Fruit fly (Drosophila melanogaster) whole organism, prepupa: ENCODE data around the gene CG13369.

Experiments
- Blimp-1 ChIP-seq: fragments of 200-800 bp; sonication (Bioruptor generic); optimal IDR thresholded peaks from 3 replicates; lab custom pipeline; 2017; ENCODE audit warnings: missing biosample characterization, missing genetic modification characterization, mild to moderate bottlenecking, moderate library complexity, missing genetic modification reagents
- CG10631 ChIP-seq: fragments of 200-800 bp; sonication (Bioruptor generic); optimal IDR thresholded peaks from 2 replicates; lab custom pipeline; 2016; ENCODE audit warnings: missing biosample characterization, missing genetic modification characterization
- CG11294 ChIP-seq: fragments of 200-800 bp; sonication (Bioruptor generic); IDR thresholded peaks from 2 replicates; pipeline ENCODE4 v1.3.6; 2022; ENCODE audit warnings: missing biosample characterization, missing genetic modification characterization
- CG11762 ChIP-seq: fragments of 200-800 bp; sonication (Bioruptor generic); optimal IDR thresholded peaks from 3 replicates; lab custom pipeline; 2016; ENCODE audit warnings: missing biosample characterization, missing genetic modification characterization; ENCODE audit not compliant: insufficient read depth
- CG11902 ChIP-seq: fragments of 200-800 bp; sonication (Bioruptor generic); optimal IDR thresholded peaks from 3 replicates; lab custom pipeline; 2016; ENCODE audit warnings: missing biosample characterization, missing genetic modification characterization
- CG1621 ChIP-seq: fragments of 200-800 bp; sonication (Bioruptor generic); optimal IDR thresholded peaks from 3 replicates; lab custom pipeline; 2018; ENCODE audit warnings: missing biosample characterization, mild to moderate bottlenecking, missing genetic modification characterization
- CG16779 ChIP-seq: fragments of 200-800 bp; sonication (Bioruptor generic); optimal IDR thresholded peaks from 3 replicates; lab custom pipeline; 2017; ENCODE audit warnings: missing biosample characterization, mild to moderate bottlenecking, missing genetic modification characterization
- CG3032 ChIP-seq: fragments of 200-800 bp; optimal IDR thresholded peaks from 2 replicates; lab custom pipeline; 2019; ENCODE audit warnings: missing biosample characterization, mild to moderate bottlenecking, missing genetic modification characterization, moderate library complexity
- CG31627 ChIP-seq: fragments of 200-800 bp; sonication (Bioruptor generic); optimal IDR thresholded peaks from 3 replicates; lab custom pipeline; 2016; ENCODE audit warnings: missing biosample characterization, missing genetic modification characterization
- CG32006 ChIP-seq: fragments of 200-800 bp; sonication (Bioruptor generic); optimal IDR thresholded peaks from 3 replicates; lab custom pipeline; 2017; ENCODE audit warnings: missing biosample characterization, mild to moderate bottlenecking, missing genetic modification characterization
- CG34406 ChIP-seq: fragments of 200-800 bp; sonication (Bioruptor generic); optimal IDR thresholded peaks from 3 replicates; lab custom pipeline; 2016; ENCODE audit warnings: missing biosample characterization, missing genetic modification characterization
- CG3919 ChIP-seq: fragments of 200-800 bp; sonication (Bioruptor generic); optimal IDR thresholded peaks from 3 replicates; lab custom pipeline; 2016; ENCODE audit warnings: missing biosample characterization, missing genetic modification characterization
- CG4318 ChIP-seq: fragments of 200-800 bp; sonication (Bioruptor generic); optimal IDR thresholded peaks from 3 replicates; lab custom pipeline; 2017; ENCODE audit warnings: missing biosample characterization, mild to moderate bottlenecking, missing genetic modification characterization
- CG6163 ChIP-seq: fragments of 200-800 bp; sonication (Bioruptor generic); IDR thresholded peaks from 3 replicates; pipeline ENCODE4 v1.3.6; 2022; ENCODE audit warnings: missing biosample characterization, missing genetic modification characterization
- CG6792 ChIP-seq: fragments of 200-800 bp; sonication (Bioruptor generic); optimal IDR thresholded peaks from 3 replicates; lab custom pipeline; 2016; ENCODE audit warnings: missing biosample characterization, missing genetic modification characterization
- CG6854 ChIP-seq: fragments of 200-800 bp; sonication (Bioruptor generic); optimal IDR thresholded peaks from 2 replicates; lab custom pipeline; 2017; ENCODE audit warnings: missing biosample characterization, mild to moderate bottlenecking, missing genetic modification characterization
- CG7368 ChIP-seq: fragments of 200-800 bp; sonication (Bioruptor generic); optimal IDR thresholded peaks from 3 replicates; lab custom pipeline; 2016; ENCODE audit warnings: missing biosample characterization, missing genetic modification characterization
- CG8119 ChIP-seq: fragments of 200-800 bp; sonication (Bioruptor generic); IDR thresholded peaks from 3 replicates; pipeline ENCODE4 v1.3.6; 2022; ENCODE audit warnings: missing biosample characterization, missing genetic modification characterization
- CG8319 ChIP-seq: fragments of 200-800 bp; sonication (Bioruptor generic); optimal IDR thresholded peaks from 3 replicates; lab custom pipeline; 2016; ENCODE audit warnings: missing biosample characterization, missing genetic modification characterization
- CG8632 ChIP-seq: fragments of 200-800 bp; sonication (Bioruptor generic); optimal IDR thresholded peaks from 3 replicates; lab custom pipeline; 2016; ENCODE audit warnings: missing biosample characterization, missing genetic modification characterization
- CG9139 ChIP-seq: fragments of 200-800 bp; sonication (Bioruptor generic); optimal IDR thresholded peaks from 3 replicates; lab custom pipeline; 2017; ENCODE audit warnings: missing biosample characterization, mild to moderate bottlenecking, missing genetic modification characterization
- Eip78C ChIP-seq: fragments of 200-800 bp; sonication (Bioruptor generic); peaks from one replicate; lab custom pipeline; 2016; ENCODE audit warnings: missing biosample characterization, missing genetic modification characterization
- Hr38 ChIP-seq: sonication (Bioruptor generic); optimal IDR thresholded peaks from 2 replicates; lab custom pipeline; 2016; ENCODE audit warnings: missing biosample characterization, missing genetic modification characterization
- Met ChIP-seq: fragments of 200-800 bp; sonication (Bioruptor generic); optimal IDR thresholded peaks from 3 replicates; lab custom pipeline; 2016; ENCODE audit warnings: missing biosample characterization, missing genetic modification characterization
- Smox ChIP-seq: fragments of 200-800 bp; sonication (Bioruptor generic); optimal IDR thresholded peaks from 3 replicates; lab custom pipeline; 2016; ENCODE audit warnings: missing biosample characterization, missing genetic modification characterization
- Sox14 ChIP-seq: fragments of 200-800 bp; sonication (Bioruptor generic); optimal IDR thresholded peaks from 3 replicates; lab custom pipeline; 2016; ENCODE audit warnings: missing biosample characterization, missing genetic modification characterization
- Sox15 ChIP-seq: fragments of 200-800 bp; sonication (Bioruptor generic); optimal IDR thresholded peaks from 3 replicates; lab custom pipeline; 2016; ENCODE audit warnings: missing biosample characterization, missing genetic modification characterization
- achi ChIP-seq: fragments of 200-800 bp; sonication (Bioruptor generic); optimal IDR thresholded peaks from 3 replicates; lab custom pipeline; 2016; ENCODE audit warnings: missing biosample characterization, missing genetic modification characterization
- acj6 ChIP-seq: fragments of 200-800 bp; sonication (Bioruptor generic); optimal IDR thresholded peaks from 3 replicates; lab custom pipeline; 2016; ENCODE audit warnings: missing biosample characterization, missing genetic modification characterization
- cyc ChIP-seq: fragments of 200-800 bp; sonication (Bioruptor generic); optimal IDR thresholded peaks from 3 replicates; lab custom pipeline; 2016; ENCODE audit warnings: missing biosample characterization, missing genetic modification characterization
- dac ChIP-seq: fragments of 200-800 bp; sonication (Bioruptor generic); optimal IDR thresholded peaks from 2 replicates; lab custom pipeline; 2017; ENCODE audit warnings: missing biosample characterization, mild to moderate bottlenecking, missing genetic modification characterization
- eg ChIP-seq: fragments of 200-800 bp; sonication (Bioruptor generic); IDR thresholded peaks from 3 replicates; pipeline ENCODE4 v1.3.6; 2022; ENCODE audit warnings: missing biosample characterization, missing genetic modification characterization
- esn ChIP-seq: fragments of 200-800 bp; sonication (Bioruptor generic); optimal IDR thresholded peaks from 2 replicates; lab custom pipeline; 2016; ENCODE audit warnings: missing biosample characterization, mild to moderate bottlenecking, missing genetic modification characterization, moderate library complexity
- lz ChIP-seq: fragments of 200-800 bp; sonication (Bioruptor generic); optimal IDR thresholded peaks from 3 replicates; lab custom pipeline; 2016; ENCODE audit warnings: missing biosample characterization, missing genetic modification characterization
- net ChIP-seq: fragments of 200-800 bp; sonication (Bioruptor generic); optimal IDR thresholded peaks from 3 replicates; lab custom pipeline; 2016; ENCODE audit warnings: missing biosample characterization, missing genetic modification characterization
- salr ChIP-seq, 2 experiments: fragments of 200-800 bp; sonication (Bioruptor generic); optimal IDR thresholded peaks; 3 replicates each; lab custom pipeline; 2016 to 2018; ENCODE audit warnings: missing biosample characterization in 2 of 2, missing genetic modification characterization in 2 of 2, mild to moderate bottlenecking in 1 of 2
- spab ChIP-seq: fragments of 200-800 bp; sonication (Bioruptor generic); optimal IDR thresholded peaks from 2 replicates; lab custom pipeline; 2017; ENCODE audit warnings: missing biosample characterization, mild to moderate bottlenecking, missing genetic modification characterization, missing genetic modification reagents
- ss ChIP-seq, 2 experiments: fragments of 200-800 bp; sonication (Bioruptor generic); optimal IDR thresholded peaks; 2 replicates in 1 of 2; 3 replicates in 1 of 2; lab custom pipeline; 2017 to 2018; ENCODE audit warnings: mild to moderate bottlenecking in 2 of 2, missing biosample characterization in 2 of 2, missing genetic modification characterization in 2 of 2, moderate library complexity in 1 of 2
- svp ChIP-seq: fragments of 200-800 bp; sonication (Bioruptor generic); peaks from one replicate; lab custom pipeline; 2016; ENCODE audit warnings: missing biosample characterization, missing genetic modification characterization
- topi ChIP-seq: fragments of 200-800 bp; sonication (Bioruptor generic); optimal IDR thresholded peaks from 3 replicates; lab custom pipeline; 2016; ENCODE audit warnings: missing biosample characterization, missing genetic modification characterization
- vri ChIP-seq: fragments of 200-800 bp; sonication (Bioruptor generic); optimal IDR thresholded peaks from 3 replicates; lab custom pipeline; 2016; ENCODE audit warnings: missing biosample characterization, mild to moderate bottlenecking, missing genetic modification characterization

The CG13369 gene

dm6 chrX:621132-621555 is 2.1 kb upstream of the CG13369 start, which contains the start of the genes CG13365 and Vsp37A (continued):
- no peak for TF ChIP-seq CG3919 (GFP tag; lab: Kevin White, UChicago)
- TF ChIP-seq Hr38 = no peak
- TF ChIP-seq CG8319 = peak; percentile 4
- no peak for TF ChIP-seq vri (GFP tag; lab: Kevin White, UChicago)
- peak; percentile 77 for TF ChIP-seq svp (GFP tag; lab: Kevin White, UChicago)

dm6 chrX:625157-625627 is 1.9 kb downstream of the CG13369 start, which contains the start of the genes CG13364 and Hinfp:
CG13364 (minus strand) TSS chrX:625203.
Hinfp (plus strand) TSS chrX:625542.
- TF ChIP-seq CG11294 (GFP tag; lab: Robert Waterston, UW) (no peak), ss (GFP tag; optimal IDR thresholded peaks at IDR 0.05; lab: Kevin White, UChicago) (peak in 1 of 2 experiments; percentile 18), svp (GFP tag; lab: Kevin White, UChicago) (peak; percentile 47), dac (GFP tag; lab: Kevin White, UChicago) (no peak), Eip78C (GFP tag; lab: Kevin White, UChicago) (peak; percentile 73), salr (GFP tag; optimal IDR thresholded peaks at IDR 0.05; lab: Kevin White, UChicago) (no peak), topi (GFP tag; lab: Kevin White, UChicago) (peak; percentile 6), Met (GFP tag; lab: Kevin White, UChicago) (no peak), esn (peak; percentile 3), lz (GFP tag; lab: Kevin White, UChicago) (peak; percentile 12)

- TF ChIP-seq eg (peak; percentile 65), Sox14 (GFP tag; lab: Kevin White, UChicago) (peak; percentile 63), CG3032 (tag; lab: Kevin White, UChicago) (peak; percentile 42), topi (GFP tag; lab: Kevin White, UChicago) (peak; percentile 67), ss (GFP tag; optimal IDR thresholded peaks at IDR 0.05; lab: Kevin White, UChicago) (peak; percentile 77 to 83), cyc (GFP tag; lab: Kevin White, UChicago) (peak; percentile 63), svp (GFP tag; lab: Kevin White, UChicago) (peak; percentile 59), CG10631 (GFP tag; lab: Kevin White, UChicago) (no peak), CG31627 (peak; percentile 66), CG6792 (GFP tag; lab: Kevin White, UChicago) (peak; percentile 62), Sox15 (GFP tag; lab: Kevin White, UChicago) (peak; percentile 29), CG1621 (tag; lab: Kevin White, UChicago) (peak; percentile 40), CG4318 (GFP tag; lab: Kevin White, UChicago) (no peak), CG7368 (no peak), Smox (no peak), salr (GFP tag; optimal IDR thresholded peaks at IDR 0.05; lab: Kevin White, UChicago) (peak in 1 of 2 experiments; percentile 54), CG8632 (GFP tag; lab: Kevin White, UChicago) (peak; percentile 54), CG11294 (GFP tag; lab: Robert Waterston, UW) (no peak), CG9139 (GFP tag; lab: Kevin White, UChicago) (peak; percentile 75), CG11902 (GFP tag; lab: Kevin White, UChicago) (peak; percentile 36), esn (peak; percentile 75), CG34406 (GFP tag; lab: Kevin White, UChicago) (peak; percentile 64), spab (GFP tag; lab: Kevin White, UChicago) (no peak), CG16779 (tag; lab: Kevin White, UChicago) (no peak), net (peak; percentile 63), CG3919 (GFP tag; lab: Kevin White, UChicago) (peak; percentile 59), CG6163 (GFP tag; lab: Robert Waterston, UW) (peak; percentile 73), Hr38 (no peak), CG6854 (peak; percentile 75), CG11762 (GFP tag; lab: Kevin White, UChicago) (peak; percentile 29), CG32006 (no peak), Blimp-1 (GFP tag; lab: Kevin White, UChicago) (peak; percentile 25), achi (GFP tag; lab: Kevin White, UChicago) (peak; percentile 66), acj6 (GFP tag; lab: Kevin White, UChicago) (no peak), CG8119 (peak; percentile 58), lz (GFP tag; lab: Kevin White, UChicago) (peak; percentile 72), Eip78C (GFP tag; lab: Kevin White, UChicago) (peak; percentile 92), dac (GFP tag; lab: Kevin White, UChicago) (peak; percentile 44)
Measured at dm6 chrX:629239-629821, 6.1 kb downstream of the CG13369 start, which contains the start of the genes RpL36 and Mybbp1A. RpL36 (minus strand) TSS chrX:629483. Mybbp1A (plus strand) TSS chrX:629773.
